Worm (Caenorhabditis elegans) whole organism, midembryonic: ENCODE measurements around the gene col-88.

Experiments
- cog-1 ChIP-seq: sonication (generic microtip); optimal IDR thresholded peaks from 2 replicates; lab custom pipeline; 2016; ENCODE audit warnings: missing genetic modification characterization, missing compliant biosample characterization
- flt-1 ChIP-seq: fragments of 200-800 bp; sonication (Bioruptor generic); IDR thresholded peaks from 2 replicates; pipeline ENCODE4 v1.3.6; 2022; ENCODE audit warnings: missing genetic modification characterization, missing compliant biosample characterization
- klf-2 ChIP-seq: fragments of 200-800 bp; sonication (Bioruptor generic); conservative IDR thresholded peaks from 2 replicates; pipeline ENCODE4 v1.3.6; 2022; ENCODE audit warnings: missing genetic modification reagents, missing genetic modification characterization, missing compliant biosample characterization
- med-1 ChIP-seq: sonication (generic microtip); optimal IDR thresholded peaks from 2 replicates; lab custom pipeline; 2017; ENCODE audit warnings: missing genetic modification characterization, mild to moderate bottlenecking, missing compliant biosample characterization, antibody characterized with exemption, missing genetic modification reagents; ENCODE audit not compliant: insufficient read depth
- ref-1 ChIP-seq: fragments of 200-800 bp; sonication (Bioruptor generic); conservative IDR thresholded peaks from 2 replicates; pipeline ENCODE4 v1.3.6; 2022; ENCODE audit warnings: missing genetic modification reagents, missing genetic modification characterization, missing compliant biosample characterization
- tab-1 ChIP-seq: fragments of 200-800 bp; sonication (Bioruptor generic); IDR thresholded peaks from 2 replicates; pipeline ENCODE4 v1.3.6; 2022; ENCODE audit warnings: missing genetic modification characterization, missing compliant biosample characterization
- ztf-29 ChIP-seq: fragments of 200-800 bp; sonication (Bioruptor generic); IDR thresholded peaks from 2 replicates; pipeline ENCODE4 v1.3.6; 2022; ENCODE audit warnings: missing genetic modification reagents, missing genetic modification characterization, missing compliant biosample characterization

DNA sequence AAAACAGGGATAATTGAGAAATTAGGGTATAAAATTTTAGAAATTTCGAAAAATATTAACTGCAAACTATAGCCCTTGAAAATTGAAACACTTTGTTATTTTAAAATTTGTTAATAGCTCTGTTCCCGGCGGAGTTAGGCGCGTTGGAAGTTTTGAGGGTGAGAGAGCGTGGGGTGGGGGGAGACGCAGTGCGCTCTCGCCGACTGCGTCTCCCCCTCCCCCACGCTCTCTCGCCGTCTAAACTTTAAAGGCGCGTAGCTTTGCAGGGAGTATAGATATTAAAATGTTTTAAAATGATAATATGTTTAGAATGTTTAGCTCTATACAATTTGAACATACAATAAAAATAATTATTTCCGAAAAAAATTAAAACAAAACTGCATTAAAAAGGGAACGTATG, 7.6 kb upstream of the col-88 start:
- no peak for TF ChIP-seq med-1
- no peak for TF ChIP-seq cog-1 (tag; lab: Kevin White, UChicago)
- no peak for TF ChIP-seq tab-1 (GFP tag; lab: Robert Waterston, UW)
- no peak for TF ChIP-seq flt-1 (GFP tag; lab: Robert Waterston, UW)
- TF ChIP-seq klf-2 (GFP tag; lab: Robert Waterston, UW), result no peak
- TF ChIP-seq ref-1 (GFP tag; lab: Robert Waterston, UW), result no peak
- no peak for TF ChIP-seq ztf-29
